Fruit fly (Drosophila melanogaster): ENCODE measurements around the gene CG7407.
A peak's percentile ranks its signal among the peaks of the same experiment; 100 is the strongest.

CG7407 gene

DNA sequence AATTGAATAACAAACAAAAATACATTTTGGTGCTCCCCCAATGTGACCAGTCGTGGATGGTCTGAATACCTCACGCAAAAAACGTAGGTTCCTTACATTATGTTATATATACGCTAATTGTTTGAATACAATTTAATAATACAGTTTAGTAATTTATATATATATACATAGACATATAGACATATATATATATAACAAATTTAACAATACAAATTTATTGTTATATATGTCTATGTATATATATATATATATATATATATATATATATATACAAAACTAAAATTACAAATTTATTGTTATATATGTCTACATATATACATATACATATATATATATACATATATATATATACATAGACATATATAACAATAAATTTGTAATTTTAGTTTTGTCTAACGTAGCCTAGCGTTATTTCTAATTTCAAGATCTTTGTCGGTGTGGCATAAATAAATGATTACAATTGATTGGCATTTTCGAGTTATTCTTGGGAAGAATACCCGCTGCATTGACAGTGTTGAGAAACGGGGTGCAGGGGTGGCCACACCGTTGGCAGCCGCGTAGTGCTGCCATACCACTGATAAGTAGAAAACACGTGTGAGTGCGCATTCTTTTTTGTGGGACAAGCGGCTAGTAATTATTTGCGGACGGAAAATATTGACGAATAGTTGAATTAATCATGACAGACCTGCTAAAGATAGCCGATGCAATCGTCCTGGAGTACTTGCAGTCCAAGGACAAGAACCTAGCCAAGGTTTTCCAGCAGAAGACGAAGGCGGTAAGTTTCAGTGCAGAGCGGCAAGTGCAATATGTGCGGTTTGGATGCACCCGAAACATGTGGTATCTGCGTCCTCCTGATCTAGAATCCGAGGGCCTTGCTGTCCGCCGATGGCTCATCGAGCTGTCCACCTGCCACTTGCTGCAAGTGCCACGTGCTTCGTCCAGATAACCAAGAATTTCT lies 9.2 kb downstream of the CG7407 start, which contains the start of the genes CG7148 and Nopp140:
Gene CG7148, minus strand, starts transcription at position 51 of the 958 bp plus-strand sequence.
Gene Nopp140, plus strand, starts transcription at position 572 of the 958 bp plus-strand sequence.
- peak; percentile 38 for TF ChIP-seq jim (GFP tag; optimal IDR thresholded peaks at IDR 0.05)
- TF ChIP-seq Rel (GFP tag; optimal IDR thresholded peaks at IDR 0.05): no peak
- TF ChIP-seq Rel (tag; optimal IDR thresholded peaks at IDR 0.05): peak; percentile 64
- peak; percentile 70 for TF ChIP-seq HLH106 (tag; optimal IDR thresholded peaks at IDR 0.05)
- TF ChIP-seq psq (GFP tag; optimal IDR thresholded peaks at IDR 0.05): peak; percentile 64
- TF ChIP-seq sage (GFP tag; optimal IDR thresholded peaks at IDR 0.05): no peak
- TF ChIP-seq woc (GFP tag; optimal IDR thresholded peaks at IDR 0.05): no peak
- TF ChIP-seq brk (GFP tag; optimal IDR thresholded peaks at IDR 0.05): no peak
- peak; percentile 63 for TF ChIP-seq OdsH (GFP tag; optimal IDR thresholded peaks at IDR 0.05)
- TF ChIP-seq usp (GFP tag; optimal IDR thresholded peaks at IDR 0.05): no peak
- TF ChIP-seq dl (GFP tag; optimal IDR thresholded peaks at IDR 0.05; ENCODE audit: insufficient read depth in 1 of 2, partially characterized antibody in 2 of 2): no peak
- no peak for TF ChIP-seq tai (GFP tag; optimal IDR thresholded peaks at IDR 0.05)
- TF ChIP-seq CG9705 (GFP tag; optimal IDR thresholded peaks at IDR 0.05): peak; percentile 40
- TF ChIP-seq ey (GFP tag; optimal IDR thresholded peaks at IDR 0.05): peak; percentile 62
- no peak for TF ChIP-seq pan (optimal IDR thresholded peaks at IDR 0.05)
- TF ChIP-seq Dfd (GFP tag; optimal IDR thresholded peaks at IDR 0.05): no peak
- TF ChIP-seq Hr83 (GFP tag; optimal IDR thresholded peaks at IDR 0.05; ENCODE audit: poor library complexity, severe bottlenecking): peak; percentile 90
- peak; percentile 69 for TF ChIP-seq Myc (optimal IDR thresholded peaks at IDR 0.05)
- TF ChIP-seq Hnf4 (GFP tag; optimal IDR thresholded peaks at IDR 0.05): no peak
- no peak for TF ChIP-seq GATAd (GFP tag; optimal IDR thresholded peaks at IDR 0.05)
- no peak for TF ChIP-seq CrebA (GFP tag; optimal IDR thresholded peaks at IDR 0.05; ENCODE audit: borderline replicate concordance)
- TF ChIP-seq fru (GFP tag; optimal IDR thresholded peaks at IDR 0.05): no peak
- peak; percentile 26 for TF ChIP-seq N (GFP tag; optimal IDR thresholded peaks at IDR 0.05)
- no peak for TF ChIP-seq Jra (GFP tag; optimal IDR thresholded peaks at IDR 0.05)
- peak; percentile 57 for TF ChIP-seq sv (GFP tag; optimal IDR thresholded peaks at IDR 0.05)
- no peak for TF ChIP-seq dsf (GFP tag; optimal IDR thresholded peaks at IDR 0.05; ENCODE audit: borderline replicate concordance)
- peak in 1 of 2 experiments; percentile 80 for TF ChIP-seq foxo (GFP tag; optimal IDR thresholded peaks at IDR 0.05)
- no peak for TF ChIP-seq Hr78 (GFP tag; optimal IDR thresholded peaks at IDR 0.05)
- peak; percentile 82 for TF ChIP-seq rgr (GFP tag; optimal IDR thresholded peaks at IDR 0.05)
- peak; percentile 53 for TF ChIP-seq br (GFP tag; optimal IDR thresholded peaks at IDR 0.05)
- no peak for TF ChIP-seq dmrt93B (GFP tag; optimal IDR thresholded peaks at IDR 0.05)
- TF ChIP-seq Abd-B (GFP tag; optimal IDR thresholded peaks at IDR 0.05): no peak
- peak; percentile 67 for TF ChIP-seq h (GFP tag; optimal IDR thresholded peaks at IDR 0.05)
- TF ChIP-seq Sp1 (GFP tag; optimal IDR thresholded peaks at IDR 0.05): peak; percentile 52
- no peak for TF ChIP-seq lola (GFP tag; optimal IDR thresholded peaks at IDR 0.05)
- TF ChIP-seq Dif (GFP tag; optimal IDR thresholded peaks at IDR 0.05; ENCODE audit: partially characterized antibody): no peak

DNA sequence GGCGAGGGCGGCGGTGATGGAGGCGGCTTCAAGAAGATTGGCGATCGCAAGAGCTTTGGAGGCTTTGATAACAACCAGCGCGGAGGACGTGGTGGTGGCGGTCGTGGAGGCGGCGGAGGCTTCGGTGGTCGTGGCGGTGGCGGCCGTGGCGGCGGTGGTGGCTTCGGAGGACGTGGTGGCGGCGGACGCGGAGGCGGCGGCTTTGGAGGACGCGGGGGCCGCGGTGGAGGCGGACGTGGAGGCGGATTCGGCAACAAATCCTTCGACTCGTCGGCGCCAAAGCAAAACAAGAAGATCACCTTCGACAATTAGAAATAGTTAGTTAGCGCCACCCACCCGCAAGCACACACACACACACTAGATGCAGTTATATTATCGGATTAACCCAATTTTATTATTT lies 12.3 kb downstream of the CG7407 start:
- TF ChIP-seq Myc (optimal IDR thresholded peaks at IDR 0.05) (no peak), Dfd (GFP tag; optimal IDR thresholded peaks at IDR 0.05) (peak; percentile 43), sv (GFP tag; optimal IDR thresholded peaks at IDR 0.05) (no peak), Sp1 (GFP tag; optimal IDR thresholded peaks at IDR 0.05) (no peak)

All from whole organism, wandering third instar larva.